Worm (Caenorhabditis elegans): Measurements from ENCODE around the gene ZK632.14.

The ZK632.14 gene

DNA sequence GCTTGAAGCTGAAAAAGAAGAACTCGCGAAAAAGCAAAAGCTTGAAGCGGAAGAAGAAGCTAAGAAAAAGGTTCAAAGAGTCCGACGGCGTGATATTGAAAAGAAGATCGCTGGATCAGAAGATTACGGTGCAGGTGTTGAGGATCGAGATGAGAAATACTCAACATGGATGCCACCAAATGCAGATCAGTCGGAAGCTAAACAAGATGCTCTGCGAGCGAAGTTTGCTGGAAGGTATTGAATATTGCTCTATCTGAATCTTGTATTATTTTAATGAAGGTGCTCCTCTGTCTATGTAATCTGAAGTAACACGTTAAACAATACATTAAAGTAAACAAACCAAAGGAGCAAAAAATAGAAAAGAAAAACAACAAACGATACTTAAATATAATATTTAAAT is 11.2 kb upstream of the ZK632.14 start:
- TF ChIP-seq tbx-8 (GFP tag; optimal IDR thresholded peaks at IDR 0.05): no peak
- no peak for TF ChIP-seq sptf-1 (tag; optimal IDR thresholded peaks at IDR 0.05)
- no peak for TF ChIP-seq mls-2 (tag; optimal IDR thresholded peaks at IDR 0.05)
- TF ChIP-seq elt-3 (tag; optimal IDR thresholded peaks at IDR 0.05): no peak
- TF ChIP-seq ceh-83 (GFP tag; optimal IDR thresholded peaks at IDR 0.05): no peak
- TF ChIP-seq M03D4.4 (tag; optimal IDR thresholded peaks at IDR 0.05): no peak
- TF ChIP-seq lin-13 (tag; optimal IDR thresholded peaks at IDR 0.05): no peak
- TF ChIP-seq hlh-1 (tag; optimal IDR thresholded peaks at IDR 0.05): no peak
- no peak for TF ChIP-seq mab-5 (tag; optimal IDR thresholded peaks at IDR 0.05)
- no peak for TF ChIP-seq ham-2 (GFP tag; optimal IDR thresholded peaks at IDR 0.05)
- TF ChIP-seq unc-120 (tag; optimal IDR thresholded peaks at IDR 0.05; ENCODE audit: poor library complexity, severe bottlenecking): no peak
- no peak for TF ChIP-seq zip-8 (tag; optimal IDR thresholded peaks at IDR 0.05)
- no peak for TF ChIP-seq nhr-28 (tag; optimal IDR thresholded peaks at IDR 0.05)
- TF ChIP-seq ces-1 (GFP tag; optimal IDR thresholded peaks at IDR 0.05): no peak
- no peak for TF ChIP-seq unc-62 (GFP tag; optimal IDR thresholded peaks at IDR 0.05)
- TF ChIP-seq nhr-237 (tag; optimal IDR thresholded peaks at IDR 0.05): no peak
- TF ChIP-seq snpc-4 (tag; optimal IDR thresholded peaks at IDR 0.05): no peak
- TF ChIP-seq ceh-43 (GFP tag; optimal IDR thresholded peaks at IDR 0.05): no peak
- TF ChIP-seq ztf-11 (tag; optimal IDR thresholded peaks at IDR 0.05): no peak

ce11 chrIII:9804997-9805610 is 8.1 kb upstream of the ZK632.14 start, which contains the start of gene riok-3:
Gene riok-3, minus strand, starts transcription at chrIII:9805011.
- TF ChIP-seq ceh-43 (GFP tag; optimal IDR thresholded peaks at IDR 0.05): no peak
- no peak for TF ChIP-seq blmp-1 (tag; optimal IDR thresholded peaks at IDR 0.05)
- TF ChIP-seq unc-39 (tag; optimal IDR thresholded peaks at IDR 0.05): no peak
- TF ChIP-seq nhr-2 (tag; optimal IDR thresholded peaks at IDR 0.05): peak; percentile 55
- TF ChIP-seq ham-2 (GFP tag; optimal IDR thresholded peaks at IDR 0.05): peak; percentile 29

- TF ChIP-seq pha-4 (tag; optimal IDR thresholded peaks at IDR 0.05): no peak
- TF ChIP-seq snpc-4 (tag; optimal IDR thresholded peaks at IDR 0.05): no peak
- TF ChIP-seq nhr-12 (tag; optimal IDR thresholded peaks at IDR 0.05): no peak
- no peak for TF ChIP-seq mep-1 (tag; optimal IDR thresholded peaks at IDR 0.05)
- TF ChIP-seq nhr-76 (tag; optimal IDR thresholded peaks at IDR 0.05): no peak
- no peak for TF ChIP-seq elt-3 (tag; optimal IDR thresholded peaks at IDR 0.05)
- TF ChIP-seq sptf-1 (tag; optimal IDR thresholded peaks at IDR 0.05): no peak
- no peak for TF ChIP-seq lin-13 (tag; optimal IDR thresholded peaks at IDR 0.05)
- TF ChIP-seq bed-3 (GFP tag; optimal IDR thresholded peaks at IDR 0.05): no peak
- no peak for TF ChIP-seq unc-62 (GFP tag; optimal IDR thresholded peaks at IDR 0.05)
- no peak for TF ChIP-seq nhr-237 (tag; optimal IDR thresholded peaks at IDR 0.05)
Observed at ce11 chrIII:9806968-9807559, 6.2 kb upstream of the ZK632.14 start, which contains the start of gene ZK632.4. Gene ZK632.4, minus strand, starts transcription at chrIII:9807454.

DNA sequence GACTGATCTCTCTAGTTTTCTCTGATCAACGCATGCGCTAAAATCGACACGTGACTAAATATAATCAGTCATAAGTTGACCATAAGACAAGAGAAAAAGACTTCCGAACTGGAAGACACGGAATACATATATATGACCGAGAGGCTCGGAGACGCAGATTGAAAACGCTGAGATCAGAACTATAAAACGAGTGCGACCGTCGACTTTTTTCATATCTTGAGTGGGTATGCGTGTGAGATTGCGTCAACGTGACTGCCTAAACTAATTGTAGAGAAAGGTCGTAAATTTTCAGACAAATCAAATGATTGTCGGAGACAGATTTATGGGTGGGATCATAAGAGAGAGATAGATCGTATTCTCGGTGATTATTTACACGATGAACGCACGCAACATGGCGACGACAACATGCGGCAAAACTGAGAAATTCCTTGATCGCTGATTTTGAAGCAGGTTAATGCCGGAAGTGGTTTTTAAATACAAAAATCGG is 5.6 kb upstream of the ZK632.14 start:
- TF ChIP-seq unc-62 (GFP tag; optimal IDR thresholded peaks at IDR 0.05) (peak; percentile 4), lin-32 (GFP tag; optimal IDR thresholded peaks at IDR 0.05) (no peak)

ce11 chrIII:9808179-9808578 is 5.1 kb upstream of the ZK632.14 start, which contains the start of gene gtap-2:
Gene gtap-2, plus strand, starts transcription at chrIII:9808544.
- peak; percentile 35 for TF ChIP-seq lsy-2 (tag; optimal IDR thresholded peaks at IDR 0.05)
- TF ChIP-seq ces-1 (GFP tag; optimal IDR thresholded peaks at IDR 0.05): peak; percentile 72
- no peak for TF ChIP-seq nhr-2 (tag; optimal IDR thresholded peaks at IDR 0.05)
- no peak for TF ChIP-seq mls-2 (tag; optimal IDR thresholded peaks at IDR 0.05)
- no peak for TF ChIP-seq drap-1 (GFP tag; optimal IDR thresholded peaks at IDR 0.05)

DNA sequence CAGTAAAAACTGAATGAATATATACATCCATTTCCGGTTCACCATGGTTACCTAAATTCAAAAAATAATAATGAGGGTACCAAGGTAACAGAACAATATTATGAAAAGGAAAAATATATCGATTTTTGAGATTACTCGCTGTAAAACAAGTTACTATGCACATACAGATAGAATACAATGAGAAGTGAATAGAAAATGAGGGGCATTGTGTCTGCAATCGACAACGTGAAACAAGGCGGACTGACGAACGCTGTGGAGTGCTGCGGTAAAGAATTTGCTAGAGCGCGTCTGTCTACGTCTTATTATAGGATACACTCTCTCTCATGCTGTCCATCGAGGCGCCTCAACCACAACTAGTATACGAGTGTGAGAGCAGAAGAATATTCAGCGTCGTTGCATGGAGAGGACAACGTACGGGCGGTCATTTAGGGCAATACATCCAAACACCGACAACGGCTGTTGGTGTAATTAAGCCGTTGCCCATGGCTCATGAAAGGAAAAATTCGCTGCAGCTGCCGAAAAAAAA is 3.9 kb downstream of the ZK632.14 start, which contains the start of gene cnx-1:
cnx-1 (minus strand) TSS at position 51 of the 526 bp plus-strand sequence.
- TF ChIP-seq lin-13 (tag; optimal IDR thresholded peaks at IDR 0.05) (no peak), ceh-39 (tag; optimal IDR thresholded peaks at IDR 0.05) (no peak), nhr-2 (tag; optimal IDR thresholded peaks at IDR 0.05) (peak; percentile 84), hlh-1 (tag; optimal IDR thresholded peaks at IDR 0.05) (no peak), unc-120 (tag; optimal IDR thresholded peaks at IDR 0.05; ENCODE audit: poor library complexity, severe bottlenecking) (peak; percentile 30), lsy-2 (tag; optimal IDR thresholded peaks at IDR 0.05) (no peak), nhr-28 (tag; optimal IDR thresholded peaks at IDR 0.05) (no peak), snpc-4 (tag; optimal IDR thresholded peaks at IDR 0.05) (no peak), sptf-1 (tag; optimal IDR thresholded peaks at IDR 0.05) (peak; percentile 29), drap-1 (GFP tag; optimal IDR thresholded peaks at IDR 0.05) (no peak), mep-1 (tag; optimal IDR thresholded peaks at IDR 0.05) (peak; percentile 8), ces-1 (GFP tag; optimal IDR thresholded peaks at IDR 0.05) (peak; percentile 4), mls-2 (tag; optimal IDR thresholded peaks at IDR 0.05) (peak; percentile 73), lin-32 (GFP tag; optimal IDR thresholded peaks at IDR 0.05) (peak; percentile 16), ham-2 (GFP tag; optimal IDR thresholded peaks at IDR 0.05) (peak; percentile 34), cnd-1 (tag; optimal IDR thresholded peaks at IDR 0.05) (peak; percentile 67), unc-62 (GFP tag; optimal IDR thresholded peaks at IDR 0.05) (peak; percentile 38)

Data from whole organism, mixed stage, embryonic.